Worm (Caenorhabditis elegans) whole organism, dauer: Measurements from ENCODE around the gene lin-23.

Source experiments
- unc-62 ChIP-seq: sonication (generic microtip); optimal IDR thresholded peaks from 2 replicates; lab custom pipeline; 2017; ENCODE audit warnings: missing biosample characterization, missing genetic modification reagents, missing genetic modification characterization

Gene lin-23

ce11 chrII:6346551-6347079 lies 24.5 kb upstream of the lin-23 start:
- TF ChIP-seq unc-62 (GFP tag; lab: Kevin White, UChicago): no peak

DNA sequence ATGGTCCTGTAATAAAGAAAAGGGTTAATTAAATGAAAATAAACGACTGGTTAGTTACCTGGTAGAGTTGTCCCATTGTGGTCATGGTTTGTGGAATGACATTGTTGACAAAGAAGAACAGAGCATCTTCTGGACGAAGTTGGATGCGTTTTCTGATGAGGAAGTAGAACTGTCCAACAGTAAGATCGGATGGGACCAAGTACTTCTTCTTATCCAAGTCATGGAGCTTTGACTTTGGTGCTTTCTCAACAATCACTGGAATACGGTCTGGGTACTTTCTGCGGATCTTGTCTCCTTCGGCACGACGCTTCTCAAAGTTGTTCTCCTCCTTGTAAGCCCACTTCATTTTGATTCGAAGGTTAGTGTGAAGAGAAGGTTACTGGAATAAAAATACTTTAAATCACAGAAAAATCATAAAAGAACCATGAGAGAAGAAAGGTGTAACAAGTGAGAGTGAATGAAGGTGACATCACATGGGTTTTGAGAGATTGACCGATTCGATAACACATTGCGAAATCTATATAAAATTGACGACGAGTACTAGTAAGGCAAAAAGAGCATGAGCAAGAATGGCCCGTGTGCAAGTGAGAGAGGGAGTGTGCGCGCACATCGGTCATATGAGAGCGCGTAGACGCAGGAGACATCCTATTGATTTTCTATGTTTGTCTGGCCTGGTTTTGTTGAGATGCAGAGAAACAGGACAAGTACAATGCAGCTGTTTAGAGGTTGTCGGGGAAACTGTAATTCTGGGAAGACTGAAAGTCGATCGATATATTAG lies 23.6 kb upstream of the lin-23 start, which contains the start of gene lgg-1:
Gene lgg-1 (minus strand): TSS at position 379 of the 778 bp plus-strand sequence.
- TF ChIP-seq unc-62 (GFP tag; lab: Kevin White, UChicago): no peak

ce11 chrII:6348360-6348759 lies 22.7 kb upstream of the lin-23 start:
- TF ChIP-seq unc-62 (GFP tag; lab: Kevin White, UChicago): peak; percentile 39

DNA sequence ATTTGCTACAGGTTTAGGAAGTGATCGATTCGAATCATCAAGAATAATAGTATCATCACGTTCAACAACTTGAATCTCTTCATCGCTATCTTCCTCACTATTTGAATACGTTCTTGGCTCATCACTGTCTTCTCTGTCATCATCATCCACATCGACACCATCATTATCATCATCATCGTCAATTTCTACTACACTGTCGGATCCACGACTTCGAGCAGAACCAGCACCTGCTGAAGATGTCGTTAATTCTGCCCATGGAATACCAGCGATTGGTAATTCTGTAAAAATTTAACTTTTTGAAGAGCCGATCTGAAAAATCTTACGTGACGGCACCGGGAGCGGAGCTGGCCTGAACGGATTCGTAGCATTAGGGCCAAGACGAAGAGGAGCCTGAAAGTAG lies 21.1 kb upstream of the lin-23 start:
- no peak for TF ChIP-seq unc-62 (GFP tag; lab: Kevin White, UChicago)

DNA sequence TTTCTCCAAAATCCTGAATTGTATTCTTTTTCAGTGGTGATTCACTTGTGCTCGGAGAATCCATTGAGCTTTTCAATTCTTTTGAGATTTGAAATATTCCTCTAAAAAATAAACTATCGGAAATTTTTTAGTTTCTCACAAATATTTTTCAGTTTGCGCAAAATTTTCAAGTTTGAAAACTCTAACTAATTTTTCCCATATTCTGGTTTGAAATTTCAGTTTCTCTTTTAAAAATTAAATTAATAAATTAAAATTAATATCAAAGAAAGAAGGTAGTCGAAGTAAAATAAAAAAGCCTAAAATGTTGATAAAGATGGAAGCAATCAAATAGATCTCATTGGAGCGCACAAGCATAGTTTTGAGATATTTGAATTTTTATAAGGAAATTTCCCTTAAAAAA lies 19.2 kb upstream of the lin-23 start, which contains the start of gene C32D5.10:
Gene C32D5.10 (minus strand): TSS at position 101 of the 400 bp plus-strand sequence.
- no peak for TF ChIP-seq unc-62 (GFP tag; lab: Kevin White, UChicago)

ce11 chrII:6355396-6356346 lies 15.4 kb upstream of the lin-23 start, which contains the start of gene C32D5.11:
TSS of gene C32D5.11 (minus strand) at chrII:6355446.
- TF ChIP-seq unc-62 (GFP tag; lab: Kevin White, UChicago): no peak

ce11 chrII:6358232-6358631 lies 12.9 kb upstream of the lin-23 start:
- no peak for TF ChIP-seq unc-62 (GFP tag; lab: Kevin White, UChicago)

DNA sequence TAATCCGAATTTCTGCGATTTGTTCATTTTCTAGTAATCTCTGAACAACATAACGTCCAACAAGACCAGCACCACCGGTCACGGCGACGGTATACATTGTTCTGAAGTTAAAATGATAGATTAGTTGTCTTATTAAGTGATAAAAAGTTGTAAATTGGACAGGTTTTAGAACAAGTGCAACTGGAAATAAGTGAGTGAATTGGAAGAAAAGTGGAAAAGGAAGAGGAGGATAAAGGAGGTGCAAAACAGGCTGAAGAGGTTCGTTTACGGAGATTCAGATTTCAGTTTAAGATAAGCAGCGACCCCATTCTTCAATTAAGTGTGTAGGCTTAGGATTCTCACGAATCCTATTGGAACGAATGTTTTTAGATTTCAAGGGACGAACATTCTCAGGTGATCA lies 12.2 kb upstream of the lin-23 start, which contains the start of gene C32D5.12:
Gene C32D5.12 (minus strand): TSS at position 101 of the 400 bp plus-strand sequence.
- TF ChIP-seq unc-62 (GFP tag; lab: Kevin White, UChicago): no peak

- no peak for TF ChIP-seq unc-62 (GFP tag; lab: Kevin White, UChicago)
Observed at ce11 chrII:6360822-6361221, 10.3 kb upstream of the lin-23 start, which contains the start of gene K10B2.4. TSS of gene K10B2.4 (minus strand) at chrII:6360959.

- TF ChIP-seq unc-62 (GFP tag; lab: Kevin White, UChicago): no peak
Observed at ce11 chrII:6365237-6365815, 5.8 kb upstream of the lin-23 start, which contains the start of the genes ani-2 and clec-88. TSS of gene ani-2 (minus strand) at chrII:6365367. TSS of gene clec-88 (plus strand) at chrII:6365722.

DNA sequence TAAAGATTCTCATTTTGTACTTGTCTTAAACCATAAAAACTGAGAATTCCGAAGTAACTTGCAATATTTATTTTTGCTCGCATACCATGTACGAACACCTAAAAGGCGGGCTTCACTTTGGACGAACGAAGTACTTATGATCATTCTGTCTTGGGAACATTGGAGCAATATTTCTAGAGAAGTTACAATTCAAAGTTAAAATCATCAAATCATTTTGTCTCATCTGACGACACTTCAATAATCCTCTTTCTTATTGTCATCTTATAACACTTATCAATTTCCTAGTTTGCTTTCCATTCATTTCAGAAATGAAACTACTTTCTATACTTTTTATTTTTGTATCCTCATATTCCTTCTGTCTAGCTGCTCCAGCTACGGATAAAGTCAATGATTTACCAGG lies 4.4 kb upstream of the lin-23 start, which contains the start of gene ctsa-4.1:
Gene ctsa-4.1 (plus strand): TSS at position 301 of the 400 bp plus-strand sequence.
- TF ChIP-seq unc-62 (GFP tag; lab: Kevin White, UChicago): no peak

DNA sequence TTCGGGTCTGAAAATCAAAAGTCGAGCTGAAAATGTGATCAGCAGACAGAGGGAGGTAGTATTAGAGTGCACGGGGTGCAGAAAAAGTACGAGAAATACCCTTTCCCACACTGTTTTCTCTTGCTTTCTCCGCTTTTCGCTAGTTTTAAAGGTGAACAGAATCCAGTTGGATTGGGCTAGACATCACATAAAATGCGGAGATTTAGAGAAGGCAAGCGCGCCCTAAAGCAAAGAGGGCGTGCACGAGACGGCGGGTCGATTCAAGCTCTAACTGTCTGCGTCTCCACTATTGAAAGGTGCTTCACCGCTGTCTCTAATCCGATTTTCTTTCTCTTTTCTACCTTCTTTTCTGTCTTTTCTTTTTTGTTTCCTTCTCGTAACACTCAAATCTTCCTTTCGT lies 993 bp upstream of the lin-23 start:
- no peak for TF ChIP-seq unc-62 (GFP tag; lab: Kevin White, UChicago)

- no peak for TF ChIP-seq unc-62 (GFP tag; lab: Kevin White, UChicago)
Observed at ce11 chrII:6373361-6373760, 2.3 kb downstream of the lin-23 start.

ce11 chrII:6374646-6375045 lies 3.5 kb downstream of the lin-23 start:
- TF ChIP-seq unc-62 (GFP tag; lab: Kevin White, UChicago): no peak

- no peak for TF ChIP-seq unc-62 (GFP tag; lab: Kevin White, UChicago)
Observed at ce11 chrII:6376693-6377092, 5.6 kb downstream of the lin-23 start.
